Worm (Caenorhabditis elegans) whole organism, mixed stage, embryonic: ENCODE measurements around the gene rpi-1.

Source experiments
- ces-1 ChIP-seq: fragments of 150-350 bp; optimal IDR thresholded peaks from 2 replicates; lab custom pipeline; 2014; ENCODE audit warnings: missing biosample characterization, missing genetic modification reagents, missing genetic modification characterization
- lin-32 ChIP-seq: fragments of 200-800 bp; sonication (Bioruptor generic); optimal IDR thresholded peaks from 2 replicates; lab custom pipeline; 2018; ENCODE audit warnings: mild to moderate bottlenecking, missing genetic modification characterization, missing compliant biosample characterization
- nhr-12 ChIP-seq: fragments of 150-350 bp; optimal IDR thresholded peaks from 2 replicates; lab custom pipeline; 2014; ENCODE audit warnings: missing biosample characterization, missing genetic modification characterization
- nhr-237 ChIP-seq: fragments of 150-350 bp; optimal IDR thresholded peaks from 2 replicates; lab custom pipeline; 2014; ENCODE audit warnings: missing biosample characterization, missing genetic modification characterization
- unc-39 ChIP-seq: fragments of 150-350 bp; optimal IDR thresholded peaks from 2 replicates; lab custom pipeline; 2014; ENCODE audit warnings: missing biosample characterization, missing genetic modification characterization
- ztf-11 ChIP-seq: fragments of 150-350 bp; optimal IDR thresholded peaks from 2 replicates; lab custom pipeline; 2014; ENCODE audit warnings: missing biosample characterization, missing genetic modification characterization

DNA sequence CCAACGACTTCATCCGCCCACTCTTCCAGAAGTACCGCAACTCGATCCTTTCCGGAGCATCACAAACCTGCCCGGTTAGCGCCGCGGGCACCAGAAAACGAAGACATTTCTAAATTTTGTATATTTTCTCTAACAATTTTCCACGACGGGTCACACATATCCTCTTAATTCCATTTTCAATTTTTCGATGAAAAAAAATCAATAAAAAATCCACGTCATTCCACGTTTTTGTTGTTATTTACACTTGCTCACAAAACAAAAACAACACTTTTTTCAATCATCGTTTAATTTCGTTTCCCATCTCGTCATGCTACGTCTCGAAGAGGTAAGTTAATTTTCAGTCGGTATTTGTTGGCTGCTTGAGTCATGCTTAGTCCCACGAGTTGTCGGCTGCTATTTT is 46.1 kb upstream of the rpi-1 start, which contains the start of gene F01D5.7:
- no peak for TF ChIP-seq unc-39 (tag; lab: Kevin White, UChicago)
- no peak for TF ChIP-seq lin-32 (GFP tag; lab: Kevin White, UChicago)
- TF ChIP-seq ces-1 (GFP tag; lab: Kevin White, UChicago): no peak
- TF ChIP-seq ztf-11: no peak
- TF ChIP-seq nhr-12 (tag; lab: Kevin White, UChicago): no peak
- TF ChIP-seq nhr-237 (tag; lab: Kevin White, UChicago): no peak
